Fruit fly (Drosophila melanogaster) whole organism, embryonic: Measurements from ENCODE around the gene CG10874.
A peak's percentile ranks its signal among the peaks of the same experiment; 100 is the strongest.

Experiments used
- Abd-B ChIP-seq: fragments of 200-800 bp; sonication (Bioruptor generic); optimal IDR thresholded peaks from 2 replicates; lab custom pipeline; 2018; ENCODE audit warnings: missing biosample characterization, mild to moderate bottlenecking, missing genetic modification characterization, moderate library complexity
- Adf1 ChIP-seq: fragments of 200-800 bp; sonication (Bioruptor generic); IDR thresholded peaks from 2 replicates; pipeline ENCODE4 v1.3.6; 2022; ENCODE audit warnings: missing biosample characterization, missing genetic modification characterization
- CG11247 ChIP-seq: fragments of 200-800 bp; sonication (Bioruptor generic); IDR thresholded peaks from 2 replicates; pipeline ENCODE4 v1.3.6; 2022; ENCODE audit warnings: missing biosample characterization, missing genetic modification characterization
- CG1233 ChIP-seq: fragments of 200-800 bp; sonication (Bioruptor generic); optimal IDR thresholded peaks from 4 replicates; lab custom pipeline; 2018; ENCODE audit warnings: missing biosample characterization, mild to moderate bottlenecking, missing genetic modification characterization
- CG12744 ChIP-seq: fragments of 200-800 bp; sonication (Bioruptor generic); optimal IDR thresholded peaks from 2 replicates; lab custom pipeline; 2016; ENCODE audit warnings: missing biosample characterization, missing genetic modification characterization
- CG14860 ChIP-seq: fragments of 200-800 bp; sonication (Bioruptor generic); IDR thresholded peaks from 3 replicates; pipeline ENCODE4 v1.3.6; 2022; ENCODE audit warnings: missing biosample characterization, missing genetic modification characterization; ENCODE audit not compliant: partially characterized antibody
- CG1529 ChIP-seq: fragments of 200-800 bp; sonication (Bioruptor generic); optimal IDR thresholded peaks from 3 replicates; lab custom pipeline; 2018; ENCODE audit warnings: missing biosample characterization, missing genetic modification characterization
- CG15479 ChIP-seq: fragments of 200-800 bp; sonication (Bioruptor generic); optimal IDR thresholded peaks from 3 replicates; lab custom pipeline; 2019; ENCODE audit warnings: missing biosample characterization, mild to moderate bottlenecking, missing genetic modification characterization, moderate library complexity
- CG17328 ChIP-seq: fragments of 200-800 bp; sonication (Bioruptor generic); IDR thresholded peaks from 2 replicates; pipeline ENCODE4 v1.3.6; 2022; ENCODE audit warnings: missing biosample characterization, missing genetic modification characterization
- CG17361 ChIP-seq: fragments of 200-800 bp; sonication (Bioruptor generic); IDR thresholded peaks from 3 replicates; pipeline ENCODE4 v1.3.6; 2022; ENCODE audit warnings: missing biosample characterization, missing genetic modification characterization
- CG17802 ChIP-seq: fragments of 200-800 bp; sonication (Bioruptor generic); optimal IDR thresholded peaks from 2 replicates; lab custom pipeline; 2018; ENCODE audit warnings: missing biosample characterization, mild to moderate bottlenecking, missing genetic modification characterization, moderate library complexity
- CG31224 ChIP-seq: fragments of 200-800 bp; sonication (Bioruptor generic); IDR thresholded peaks from 2 replicates; pipeline ENCODE4 v1.3.6; 2022; ENCODE audit warnings: missing biosample characterization, missing genetic modification characterization
- CG33213 ChIP-seq: fragments of 200-800 bp; sonication (Bioruptor generic); optimal IDR thresholded peaks from 3 replicates; lab custom pipeline; 2016; ENCODE audit warnings: missing biosample characterization, missing genetic modification characterization
- CG33557 ChIP-seq: fragments of 200-800 bp; sonication (Bioruptor generic); optimal IDR thresholded peaks from 2 replicates; lab custom pipeline; 2019; ENCODE audit warnings: missing biosample characterization, mild to moderate bottlenecking, missing genetic modification characterization, moderate library complexity
- CG3847 ChIP-seq: fragments of 200-800 bp; sonication (Bioruptor generic); IDR thresholded peaks from 2 replicates; pipeline ENCODE4 v1.3.6; 2022; ENCODE audit warnings: missing biosample characterization, missing genetic modification characterization
- CG42726 ChIP-seq: fragments of 200-800 bp; sonication (Bioruptor generic); IDR thresholded peaks from 2 replicates; pipeline ENCODE4 v1.3.6; 2022; ENCODE audit warnings: missing biosample characterization, missing genetic modification characterization; ENCODE audit not compliant: partially characterized antibody
- CG4424 ChIP-seq: fragments of 200-800 bp; sonication (Bioruptor generic); optimal IDR thresholded peaks from 3 replicates; lab custom pipeline; 2016; ENCODE audit warnings: missing biosample characterization, missing genetic modification characterization
- CG4707 ChIP-seq: fragments of 200-800 bp; sonication (Bioruptor generic); optimal IDR thresholded peaks from 2 replicates; lab custom pipeline; 2018; ENCODE audit warnings: missing biosample characterization, mild to moderate bottlenecking, missing genetic modification characterization, moderate library complexity
- CG6683 ChIP-seq: fragments of 200-800 bp; sonication (Bioruptor generic); optimal IDR thresholded peaks from 2 replicates; lab custom pipeline; 2017; ENCODE audit warnings: missing biosample characterization, mild to moderate bottlenecking, missing genetic modification characterization, missing genetic modification reagents
- CG7987 ChIP-seq: fragments of 200-800 bp; sonication (Bioruptor generic); optimal IDR thresholded peaks from 2 replicates; lab custom pipeline; 2018; ENCODE audit warnings: missing biosample characterization, mild to moderate bottlenecking, missing genetic modification characterization, moderate library complexity
- CG8765 ChIP-seq: fragments of 200-800 bp; sonication (Bioruptor generic); IDR thresholded peaks from 2 replicates; pipeline ENCODE4 v1.3.6; 2022; ENCODE audit warnings: missing biosample characterization, missing genetic modification characterization
- CG9932 ChIP-seq: fragments of 200-800 bp; sonication (Bioruptor generic); IDR thresholded peaks from 2 replicates; pipeline ENCODE4 v1.3.6; 2022; ENCODE audit warnings: missing biosample characterization, missing genetic modification characterization
- CTCF ChIP-seq: fragments of 200-800 bp; sonication (Bioruptor generic); optimal IDR thresholded peaks from 2 replicates; lab custom pipeline; 2017; ENCODE audit warnings: missing biosample characterization, mild to moderate bottlenecking, missing genetic modification characterization, moderate library complexity
- E2f1 ChIP-seq: fragments of 200-800 bp; sonication (Bioruptor generic); IDR thresholded peaks from 2 replicates; pipeline ENCODE4 v1.3.6; 2022; ENCODE audit warnings: missing biosample characterization, missing genetic modification characterization
- Lpt ChIP-seq: fragments of >200 bp; optimal IDR thresholded peaks from 2 replicates; lab custom pipeline; 2018; ENCODE audit warnings: missing biosample characterization, missing genetic modification characterization
- Med ChIP-seq: fragments of 200-800 bp; sonication (Bioruptor generic); peaks from one replicate; lab custom pipeline; 2016; ENCODE audit warnings: missing biosample characterization, missing genetic modification characterization, mild to moderate bottlenecking, inconsistent platforms, moderate library complexity
- Oaz ChIP-seq: fragments of 200-800 bp; sonication (Bioruptor generic); IDR thresholded peaks from 2 replicates; pipeline ENCODE4 v1.3.6; 2022; ENCODE audit warnings: missing biosample characterization, missing genetic modification characterization
- Oli ChIP-seq: fragments of 200-800 bp; sonication (Bioruptor generic); optimal IDR thresholded peaks from 2 replicates; lab custom pipeline; 2018; ENCODE audit warnings: missing biosample characterization, mild to moderate bottlenecking, missing genetic modification characterization, moderate library complexity
- Ravus ChIP-seq: fragments of 200-800 bp; sonication (Bioruptor generic); IDR thresholded peaks from 2 replicates; pipeline ENCODE4 v1.3.6; 2022; ENCODE audit warnings: missing biosample characterization, missing genetic modification characterization
- Six4 ChIP-seq: fragments of 200-800 bp; sonication (Bioruptor generic); optimal IDR thresholded peaks from 2 replicates; lab custom pipeline; 2016; ENCODE audit warnings: missing biosample characterization, missing genetic modification characterization
- Ssrp ChIP-seq: fragments of 200-800 bp; sonication (Bioruptor generic); optimal IDR thresholded peaks from 2 replicates; lab custom pipeline; 2018; ENCODE audit warnings: missing biosample characterization, mild to moderate bottlenecking, missing genetic modification characterization, moderate library complexity
- TFAM ChIP-seq: fragments of 200-800 bp; sonication (Bioruptor generic); optimal IDR thresholded peaks from 2 replicates; lab custom pipeline; 2017; ENCODE audit warnings: missing biosample characterization, missing genetic modification characterization, inconsistent platforms
- cwo ChIP-seq: fragments of 200-800 bp; sonication (Bioruptor generic); optimal IDR thresholded peaks from 3 replicates; lab custom pipeline; 2017; ENCODE audit warnings: missing biosample characterization, missing genetic modification characterization, mild to moderate bottlenecking, moderate library complexity, missing genetic modification reagents
- da ChIP-seq: fragments of 200-800 bp; sonication (Bioruptor generic); optimal IDR thresholded peaks from 2 replicates; lab custom pipeline; 2016; ENCODE audit warnings: missing biosample characterization, missing genetic modification characterization
- dati ChIP-seq: fragments of 200-800 bp; sonication (Bioruptor generic); IDR thresholded peaks from 2 replicates; pipeline ENCODE4 v1.3.6; 2022; ENCODE audit warnings: missing biosample characterization, missing genetic modification characterization
- eyg ChIP-seq: fragments of 200-800 bp; sonication (Bioruptor generic); optimal IDR thresholded peaks from 3 replicates; lab custom pipeline; 2016; ENCODE audit warnings: missing biosample characterization, missing genetic modification characterization
- fd96Cb ChIP-seq: fragments of 200-800 bp; sonication (Bioruptor generic); optimal IDR thresholded peaks from 2 replicates; lab custom pipeline; 2018; ENCODE audit warnings: missing biosample characterization, mild to moderate bottlenecking, missing genetic modification characterization, moderate library complexity
- ftz-f1 ChIP-seq: fragments of 200-800 bp; sonication (Bioruptor generic); optimal IDR thresholded peaks from 2 replicates; lab custom pipeline; 2016; ENCODE audit warnings: missing biosample characterization, missing genetic modification characterization
- gsb ChIP-seq: fragments of 200-800 bp; sonication (Bioruptor generic); IDR thresholded peaks from 2 replicates; pipeline ENCODE4 v1.3.6; 2022; ENCODE audit warnings: missing biosample characterization, missing genetic modification characterization
- hb ChIP-seq: fragments of 200-800 bp; sonication (Bioruptor generic); IDR thresholded peaks from 3 replicates; pipeline ENCODE4 v1.3.6; 2022; ENCODE audit warnings: missing biosample characterization, missing genetic modification characterization; ENCODE audit not compliant: partially characterized antibody
- hbn ChIP-seq: fragments of 200-800 bp; sonication (Bioruptor generic); IDR thresholded peaks from 2 replicates; pipeline ENCODE4 v1.3.6; 2022; ENCODE audit warnings: missing biosample characterization, missing genetic modification characterization; ENCODE audit not compliant: partially characterized antibody
- kni ChIP-seq: fragments of 200-800 bp; sonication (Bioruptor generic); optimal IDR thresholded peaks from 3 replicates; lab custom pipeline; 2017; ENCODE audit warnings: mild to moderate bottlenecking, missing biosample characterization, missing genetic modification reagents, missing genetic modification characterization
- knrl ChIP-seq: fragments of 200-800 bp; sonication (Bioruptor generic); IDR thresholded peaks from 3 replicates; pipeline ENCODE4 v1.3.6; 2022; ENCODE audit warnings: missing biosample characterization, missing genetic modification characterization; ENCODE audit not compliant: partially characterized antibody
- lbe ChIP-seq: fragments of 200-800 bp; sonication (Bioruptor generic); optimal IDR thresholded peaks from 2 replicates; lab custom pipeline; 2016; ENCODE audit warnings: missing biosample characterization, mild to moderate bottlenecking, missing genetic modification characterization
- otp ChIP-seq: fragments of 200-800 bp; sonication (Bioruptor generic); IDR thresholded peaks from 3 replicates; pipeline ENCODE4, ENCODE4 v1.3.6; 2022; ENCODE audit warnings: missing biosample characterization, missing genetic modification characterization
- pan ChIP-seq, 4 experiments: fragments of >200 bp in 3 of 4; fragments of 200-800 bp in 1 of 4; sonication (Bioruptor generic) in 1 of 4; optimal IDR thresholded peaks in 3 of 4; IDR thresholded peaks in 1 of 4; 2 replicates each; pipeline versions ENCODE4 v1.3.6 to Lab custom; 2017 to 2022; ENCODE audit warnings: missing biosample characterization in 2 of 4, missing genetic modification characterization in 2 of 4, mixed read lengths in 1 of 4
- sug ChIP-seq: fragments of 200-800 bp; optimal IDR thresholded peaks from 2 replicates; lab custom pipeline; 2019; ENCODE audit warnings: missing biosample characterization, mild to moderate bottlenecking, missing genetic modification characterization, moderate library complexity
- toy ChIP-seq: fragments of 200-800 bp; sonication (Bioruptor generic); IDR thresholded peaks from 2 replicates; pipeline ENCODE4 v1.3.6; 2022; ENCODE audit warnings: missing biosample characterization, missing genetic modification characterization
- tup ChIP-seq: fragments of 200-800 bp; sonication (Bioruptor generic); optimal IDR thresholded peaks from 2 replicates; lab custom pipeline; 2016; ENCODE audit warnings: missing biosample characterization, mild to moderate bottlenecking, missing genetic modification characterization, moderate library complexity

The CG10874 gene

DNA sequence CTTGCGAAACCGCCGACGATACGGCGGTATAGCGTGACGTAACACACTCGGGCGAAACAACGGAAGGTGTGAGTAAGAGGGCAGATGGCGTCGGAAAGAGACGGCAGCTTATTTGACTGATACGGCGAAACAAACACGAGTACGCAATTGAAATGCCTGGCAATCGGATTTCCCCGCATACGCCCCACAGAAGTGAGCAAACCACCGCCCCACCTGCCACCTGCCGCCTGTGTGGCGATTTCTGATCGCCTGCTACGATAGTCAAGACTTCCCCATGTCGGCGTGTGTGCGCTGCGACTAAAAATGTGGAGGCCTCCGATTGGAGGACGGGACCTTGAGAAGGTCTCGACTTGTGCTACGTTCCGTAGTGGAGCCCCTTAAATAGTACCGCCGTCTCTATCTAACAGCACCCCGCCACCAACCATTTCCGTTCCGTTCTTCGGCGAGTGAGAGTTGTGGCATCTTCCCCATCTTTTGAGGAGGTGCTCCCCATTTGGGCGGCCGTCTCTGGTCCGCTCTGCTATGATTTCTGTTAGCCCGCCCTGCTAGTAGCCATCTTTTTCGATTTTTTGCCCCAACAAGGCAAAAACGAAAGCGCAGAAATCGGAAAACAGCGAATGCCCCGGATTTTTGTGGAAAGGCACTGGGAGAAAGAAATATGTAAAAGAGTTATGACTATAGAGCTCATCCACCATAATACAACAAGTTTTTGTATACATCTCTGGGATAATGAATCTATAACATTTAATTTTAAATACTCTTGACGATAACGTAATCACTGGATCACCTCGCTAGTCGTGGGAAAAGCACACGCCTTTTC is 6.6 kb upstream of the CG10874 start (continued):
- TF ChIP-seq CG8765 (GFP tag; lab: Robert Waterston, UW), result no peak
- no peak for TF ChIP-seq pan (optimal IDR thresholded peaks at IDR 0.05; lab: Kevin White, UChicago)
- no peak for TF ChIP-seq pan (GFP tag; optimal IDR thresholded peaks at IDR 0.05 in 1 of 2, IDR thresholded peaks at IDR 0.05 in 1 of 2)
- no peak for TF ChIP-seq CG14860 (GFP tag; lab: Robert Waterston, UW)
- peak; percentile 78 for TF ChIP-seq tup (GFP tag; lab: Kevin White, UChicago)
- TF ChIP-seq CG11247 (GFP tag; lab: Robert Waterston, UW), result no peak
- TF ChIP-seq CG4707 (GFP tag; lab: Kevin White, UChicago), result peak; percentile 70
- no peak for TF ChIP-seq CG9932
- peak; percentile 31 for TF ChIP-seq CG7987 (GFP tag; lab: Kevin White, UChicago)
- TF ChIP-seq CTCF, result no peak
- no peak for TF ChIP-seq hbn (GFP tag; lab: Robert Waterston, UW)
- peak; percentile 85 for TF ChIP-seq CG1529 (GFP tag; lab: Kevin White, UChicago)
- TF ChIP-seq knrl, result no peak
- TF ChIP-seq hb (GFP tag; lab: Robert Waterston, UW), result no peak
- peak; percentile 32 for TF ChIP-seq CG33557 (GFP tag; lab: Kevin White, UChicago)
- TF ChIP-seq TFAM (GFP tag; lab: Kevin White, UChicago), result peak; percentile 48
- TF ChIP-seq otp (GFP tag; lab: Robert Waterston, UW), result no peak
- peak; percentile 77 for TF ChIP-seq CG17802
- peak; percentile 88 for TF ChIP-seq CG33213
- peak; percentile 80 for TF ChIP-seq eyg (GFP tag; lab: Kevin White, UChicago)
- TF ChIP-seq CG15479, result no peak
- TF ChIP-seq CG3847, result no peak
- TF ChIP-seq CG31224 (GFP tag; lab: Robert Waterston, UW), result no peak
- peak; percentile 75 for TF ChIP-seq CG1233 (GFP tag; lab: Kevin White, UChicago)
- peak; percentile 51 for TF ChIP-seq CG12744 (GFP tag; lab: Kevin White, UChicago)
- no peak for TF ChIP-seq Oaz
- no peak for TF ChIP-seq CG17328 (GFP tag; lab: Robert Waterston, UW)
- TF ChIP-seq toy (GFP tag; lab: Robert Waterston, UW), result no peak
- no peak for TF ChIP-seq dati (GFP tag; lab: Robert Waterston, UW)
- TF ChIP-seq Ssrp (tag; lab: Kevin White, UChicago), result peak; percentile 86
- TF ChIP-seq Six4, result peak; percentile 84
- peak; percentile 98 for TF ChIP-seq Med
- TF ChIP-seq kni (GFP tag; lab: Kevin White, UChicago), result peak; percentile 84
- TF ChIP-seq Oli (tag; lab: Kevin White, UChicago), result peak; percentile 91
- peak; percentile 97 for TF ChIP-seq lbe
- peak; percentile 63 for TF ChIP-seq da
- TF ChIP-seq cwo (GFP tag; lab: Kevin White, UChicago), result peak; percentile 90
- peak; percentile 100 for TF ChIP-seq ftz-f1 (GFP tag; lab: Kevin White, UChicago)
- no peak for TF ChIP-seq gsb
- TF ChIP-seq fd96Cb, result peak; percentile 90
- TF ChIP-seq Ravus, result no peak
- peak; percentile 89 for TF ChIP-seq CG4424 (GFP tag; lab: Kevin White, UChicago)
- TF ChIP-seq Adf1 (GFP tag; lab: Robert Waterston, UW), result no peak
- peak; percentile 94 for TF ChIP-seq sug (tag; lab: Kevin White, UChicago)
- peak; percentile 80 for TF ChIP-seq Abd-B
- no peak for TF ChIP-seq E2f1
- TF ChIP-seq CG17361, result no peak
- peak; percentile 70 for TF ChIP-seq CG6683 (GFP tag; lab: Kevin White, UChicago)
- no peak for TF ChIP-seq Lpt (GFP tag; lab: Kevin White, UChicago)
- no peak for TF ChIP-seq CG42726 (GFP tag; lab: Robert Waterston, UW)
